Worm (Caenorhabditis elegans): ENCODE results near the gene srz-99.

Gene srz-99

ce11 chrV:16729961-16730360 lies at the start of gene srz-99:
Gene srz-99, plus strand, starts transcription at chrV:16730261.
- TF ChIP-seq F55B11.4 (tag; optimal IDR thresholded peaks at IDR 0.05; ENCODE audit: borderline replicate concordance, insufficient read depth) (no peak), sea-2 (GFP tag; IDR thresholded peaks at IDR 0.05) (no peak), B0261.1 (tag; optimal IDR thresholded peaks at IDR 0.05) (no peak), ceh-27 (GFP tag; optimal IDR thresholded peaks at IDR 0.05) (no peak), hrde-1 (tag; optimal IDR thresholded peaks at IDR 0.05; ENCODE audit: borderline replicate concordance) (no peak), F49E8.2 (tag; optimal IDR thresholded peaks at IDR 0.05; ENCODE audit: insufficient read depth) (no peak), xnd-1 (tag; optimal IDR thresholded peaks at IDR 0.05) (no peak), somi-1 (GFP tag; optimal IDR thresholded peaks at IDR 0.05) (no peak)

ce11 chrV:16682886-16683285 lies 47.2 kb upstream of the srz-99 start, which contains the start of gene srw-36:
Gene srw-36, plus strand, starts transcription at chrV:16683186.
- TF ChIP-seq F37B4.10 (GFP tag; IDR thresholded peaks at IDR 0.05) (no peak), pha-4 (tag; optimal IDR thresholded peaks at IDR 0.05) (no peak), nhr-27 (tag; optimal IDR thresholded peaks at IDR 0.05) (no peak), B0261.1 (tag; optimal IDR thresholded peaks at IDR 0.05) (no peak), ceh-79 (tag; optimal IDR thresholded peaks at IDR 0.05) (no peak), ceh-40 (GFP tag; IDR thresholded peaks at IDR 0.05) (no peak), snpc-1.3 (tag; optimal IDR thresholded peaks at IDR 0.05; ENCODE audit: insufficient read depth) (no peak), K12H6.12 (tag; optimal IDR thresholded peaks at IDR 0.05) (no peak), tbx-9 (tag; optimal IDR thresholded peaks at IDR 0.05; ENCODE audit: borderline replicate concordance) (no peak), ets-4 (GFP tag; optimal IDR thresholded peaks at IDR 0.05) (no peak), F23B12.7 (tag; optimal IDR thresholded peaks at IDR 0.05; ENCODE audit: insufficient read depth) (no peak), snpc-3.4 (tag; optimal IDR thresholded peaks at IDR 0.05) (no peak)

ce11 chrV:16683359-16683758 lies 46.7 kb upstream of the srz-99 start:
- TF ChIP-seq chd-7 (tag; optimal IDR thresholded peaks at IDR 0.05) = no peak
- no peak for TF ChIP-seq F39B2.1 (GFP tag; IDR thresholded peaks at IDR 0.05)
- no peak for TF ChIP-seq lsy-27 (tag; optimal IDR thresholded peaks at IDR 0.05; ENCODE audit: borderline replicate concordance, insufficient read depth)
- no peak for TF ChIP-seq egrh-3 (GFP tag; IDR thresholded peaks at IDR 0.05)
- TF ChIP-seq nhr-80 (tag; optimal IDR thresholded peaks at IDR 0.05) = no peak
- no peak for TF ChIP-seq lir-1 (GFP tag; conservative IDR thresholded peaks at IDR 0.05)
- TF ChIP-seq zim-3 (tag; optimal IDR thresholded peaks at IDR 0.05) = no peak
- TF ChIP-seq F57C9.4 (tag; optimal IDR thresholded peaks at IDR 0.05) = no peak
- TF ChIP-seq lsl-1 (GFP tag; optimal IDR thresholded peaks at IDR 0.05) = no peak
- TF ChIP-seq ceh-40 (GFP tag; IDR thresholded peaks at IDR 0.05) = no peak
- no peak for TF ChIP-seq ekl-4 (GFP tag; IDR thresholded peaks at IDR 0.05)
- TF ChIP-seq lin-54 (GFP tag; optimal IDR thresholded peaks at IDR 0.05) = no peak
- no peak for TF ChIP-seq sdz-38 (tag; optimal IDR thresholded peaks at IDR 0.05)
- no peak for TF ChIP-seq T07F8.4 (tag; optimal IDR thresholded peaks at IDR 0.05)
- TF ChIP-seq Y79H2A.3 (GFP tag; conservative IDR thresholded peaks at IDR 0.05) = no peak
- TF ChIP-seq madf-10 (tag; optimal IDR thresholded peaks at IDR 0.05) = no peak
- TF ChIP-seq B0035.1 (tag; optimal IDR thresholded peaks at IDR 0.05) = no peak

Data from whole organism, young adult.